Worm (Caenorhabditis elegans): ENCODE measurements around the gene F46C5.1.

- TF ChIP-seq ceh-16 (tag; optimal IDR thresholded peaks at IDR 0.05) = no peak
- no peak for TF ChIP-seq ama-1 (optimal IDR thresholded peaks at IDR 0.05)
- TF ChIP-seq aly-2 (tag; optimal IDR thresholded peaks at IDR 0.05) = no peak
Observed at ce11 chrII:8796391-8796790, 24.6 kb downstream of the F46C5.1 start.

Measured in whole organism, L2 larva.